Fruit fly (Drosophila melanogaster): ENCODE measurements around the gene P5CS.
A peak's percentile ranks its signal among the peaks of the same experiment; 100 is the strongest.

Gene P5CS

dm6 chr3L:21954474-21955321, 17.1 kb upstream of the P5CS start, which contains the start of gene CG7458 (continued):
- peak; percentile 28; the same call in 1 of the 2 replicates for TF ChIP-seq seq (GFP tag; IDR thresholded peaks at IDR 0.05)
- 0 out of 2 replicates have a peak, but pooled peaks have one; percentile 9 for TF ChIP-seq onecut (GFP tag; IDR thresholded peaks at IDR 0.05)
- TF ChIP-seq CG6654 (GFP tag; optimal IDR thresholded peaks at IDR 0.05): peak; percentile 21
- TF ChIP-seq CG10274 (GFP tag; optimal IDR thresholded peaks at IDR 0.05): peak; percentile 35
- no peak for TF ChIP-seq CG15514 (GFP tag; optimal IDR thresholded peaks at IDR 0.05)
- TF ChIP-seq usp (GFP tag; optimal IDR thresholded peaks at IDR 0.05): no peak
- peak; percentile 18; the same call in 1 of the 2 replicates for TF ChIP-seq amos (GFP tag; IDR thresholded peaks at IDR 0.05; ENCODE audit: partially characterized antibody)
- TF ChIP-seq CG7786 (GFP tag; optimal IDR thresholded peaks at IDR 0.05): peak; percentile 50
- TF ChIP-seq zfh2 (GFP tag; optimal IDR thresholded peaks at IDR 0.05): peak; percentile 15
- TF ChIP-seq mam (GFP tag; optimal IDR thresholded peaks at IDR 0.05): peak; percentile 40
- no peak for TF ChIP-seq Bdp1 (GFP tag; optimal IDR thresholded peaks at IDR 0.05)
- no peak for TF ChIP-seq tll (GFP tag; optimal IDR thresholded peaks at IDR 0.05)
- peak; percentile 74 for TF ChIP-seq CG2678 (tag; optimal IDR thresholded peaks at IDR 0.05)
- TF ChIP-seq CG2889 (GFP tag; IDR thresholded peaks at IDR 0.05): peak; percentile 44; the same call in 1 of the 3 replicates
- peak; percentile 1 for TF ChIP-seq CG10462 (GFP tag; optimal IDR thresholded peaks at IDR 0.05)
- peak; percentile 41 for TF ChIP-seq CG13287 (GFP tag; IDR thresholded peaks at IDR 0.05; ENCODE audit: partially characterized antibody)
- no peak for TF ChIP-seq MBD-R2 (GFP tag; IDR thresholded peaks at IDR 0.05)
- no peak for TF ChIP-seq run (tag; optimal IDR thresholded peaks at IDR 0.05)
- TF ChIP-seq CG10267 (tag; optimal IDR thresholded peaks at IDR 0.05): peak; percentile 17
- TF ChIP-seq CG12942 (GFP tag; optimal IDR thresholded peaks at IDR 0.05): peak; percentile 33
- peak; percentile 59; the same call in 1 of the 2 replicates for TF ChIP-seq Xrp1 (GFP tag; IDR thresholded peaks at IDR 0.05)
- peak; percentile 21; the same call in 1 of the 4 replicates for TF ChIP-seq Gug (GFP tag; IDR thresholded peaks at IDR 0.05)
- no peak for TF ChIP-seq ase (GFP tag; IDR thresholded peaks at IDR 0.05)
- TF ChIP-seq CG11695 (GFP tag; IDR thresholded peaks at IDR 0.05): peak; percentile 34; the same call in 1 of the 3 replicates
- TF ChIP-seq tin (GFP tag; optimal IDR thresholded peaks at IDR 0.05): peak; percentile 7
- TF ChIP-seq E2f1 (GFP tag; IDR thresholded peaks at IDR 0.05): 0 out of 2 replicates have a peak, but pooled peaks have one; percentile 10
- TF ChIP-seq MTF-1 (GFP tag; optimal IDR thresholded peaks at IDR 0.05; ENCODE audit: borderline replicate concordance): peak; percentile 36
- TF ChIP-seq gcm2 (GFP tag; optimal IDR thresholded peaks at IDR 0.05): no peak
- TF ChIP-seq CG7556 (GFP tag; optimal IDR thresholded peaks at IDR 0.05): peak; percentile 69
- no peak for TF ChIP-seq BEAF-32 (GFP tag; optimal IDR thresholded peaks at IDR 0.05)
- TF ChIP-seq Scr (GFP tag; IDR thresholded peaks at IDR 0.05; ENCODE audit: partially characterized antibody): no peak
- no peak for TF ChIP-seq sob (GFP tag; IDR thresholded peaks at IDR 0.05)
- TF ChIP-seq sima (GFP tag; optimal IDR thresholded peaks at IDR 0.05): no peak
- no peak for TF ChIP-seq CG7745 (tag; optimal IDR thresholded peaks at IDR 0.05)
- peak; percentile 27 for TF ChIP-seq Max (GFP tag; optimal IDR thresholded peaks at IDR 0.05)
- no peak for TF ChIP-seq Fer2 (tag; optimal IDR thresholded peaks at IDR 0.05)
- peak; percentile 26; the same call in 1 of the 2 replicates for TF ChIP-seq ranshi (GFP tag; IDR thresholded peaks at IDR 0.05)
- TF ChIP-seq CG14014 (GFP tag; IDR thresholded peaks at IDR 0.05): peak; percentile 11; the same call in 1 of the 2 replicates
- TF ChIP-seq CG15696 (tag; optimal IDR thresholded peaks at IDR 0.05): no peak
- no peak for TF ChIP-seq CG33557 (GFP tag; optimal IDR thresholded peaks at IDR 0.05)
- no peak for TF ChIP-seq rib (GFP tag; IDR thresholded peaks at IDR 0.05)
- peak; percentile 14 for TF ChIP-seq CG12744 (GFP tag; optimal IDR thresholded peaks at IDR 0.05)
- no peak for TF ChIP-seq ab (GFP tag; optimal IDR thresholded peaks at IDR 0.05)
- no peak for TF ChIP-seq CG1024 (GFP tag; IDR thresholded peaks at IDR 0.05)
- TF ChIP-seq ATbp (GFP tag; optimal IDR thresholded peaks at IDR 0.05): peak; percentile 44
- peak; percentile 71 for TF ChIP-seq Jarid2 (GFP tag; optimal IDR thresholded peaks at IDR 0.05)
- TF ChIP-seq CG17568 (GFP tag; optimal IDR thresholded peaks at IDR 0.05): no peak
- peak; percentile 50 for TF ChIP-seq Antp (GFP tag; optimal IDR thresholded peaks at IDR 0.05)

Measured in whole organism, embryonic.